Fruit fly (Drosophila melanogaster): Measurements from ENCODE around the gene CG12268.

dm6 chr3R:23964913-23965718, 16.9 kb upstream of the CG12268 start:
- TF ChIP-seq klu (GFP tag; IDR thresholded peaks at IDR 0.05) (no peak), Lpt (GFP tag; optimal IDR thresholded peaks at IDR 0.05) (no peak), ase (GFP tag; IDR thresholded peaks at IDR 0.05) (no peak), peb (GFP tag; IDR thresholded peaks at IDR 0.05) (no peak), CG17568 (GFP tag; optimal IDR thresholded peaks at IDR 0.05) (no peak), Rx (GFP tag; IDR thresholded peaks at IDR 0.05) (no peak), ro (GFP tag; IDR thresholded peaks at IDR 0.05) (no peak), CG16779 (GFP tag; IDR thresholded peaks at IDR 0.05) (no peak), CG8944 (GFP tag; optimal IDR thresholded peaks at IDR 0.05) (no peak), D19B (GFP tag; optimal IDR thresholded peaks at IDR 0.05) (no peak)

All from whole organism, embryonic.